Fruit fly (Drosophila melanogaster): ENCODE results near the gene CG31789.

DNA sequence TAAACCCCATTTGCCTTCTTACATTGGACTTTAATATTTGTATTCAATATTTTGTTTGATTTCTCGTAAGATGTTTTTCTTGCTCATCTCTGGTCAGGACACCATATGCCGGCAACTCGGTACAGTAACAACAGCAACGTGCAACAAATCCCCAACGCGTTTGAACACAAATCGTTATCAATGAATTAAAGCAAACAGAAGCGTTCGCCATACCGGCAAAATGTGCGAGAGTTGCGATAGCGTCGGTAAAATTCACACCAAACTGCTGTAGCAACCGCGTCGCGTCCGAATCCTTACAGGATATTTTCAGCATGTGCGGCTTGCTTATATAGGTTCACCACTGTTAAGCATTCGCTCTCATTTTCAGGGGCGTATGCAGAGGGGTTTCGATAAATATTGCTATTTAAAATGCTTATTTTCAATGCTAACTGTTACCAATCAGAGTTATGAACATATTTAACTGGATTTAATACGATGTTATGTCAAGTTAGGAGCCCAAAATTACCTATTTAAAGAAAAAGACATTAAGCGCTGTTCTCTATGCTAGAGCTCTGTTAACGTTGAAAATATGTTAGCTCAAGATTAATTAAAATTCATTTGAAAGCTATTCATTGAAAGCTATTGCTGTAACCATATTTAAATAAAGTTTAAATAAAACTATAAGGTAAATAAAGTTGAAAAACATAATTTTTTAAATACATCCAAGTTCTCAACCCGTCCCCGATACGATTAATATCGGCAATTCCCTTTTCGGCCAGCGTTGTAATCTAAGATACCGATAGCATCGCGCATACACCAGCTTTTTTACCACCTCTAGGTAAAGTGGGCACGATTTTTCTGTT, 15.4 kb upstream of the CG31789 start, which contains the start of the genes Pde11 and CG15160:
- no peak for TF ChIP-seq ttk (optimal IDR thresholded peaks at IDR 0.05)
- TF ChIP-seq Myc (optimal IDR thresholded peaks at IDR 0.05), result no peak
- no peak for TF ChIP-seq h (optimal IDR thresholded peaks at IDR 0.05)
- no peak for TF ChIP-seq psq (optimal IDR thresholded peaks at IDR 0.05)
- no peak for TF ChIP-seq insv (optimal IDR thresholded peaks at IDR 0.05)
- TF ChIP-seq Sin3A (optimal IDR thresholded peaks at IDR 0.05), result no peak
